Fruit fly (Drosophila melanogaster): ENCODE results near the gene eco.

eco gene

dm6 chr3L:7346951-7347350 lies 7.8 kb upstream of the eco start, which contains the start of gene CG14834:
Gene CG14834, minus strand, starts transcription at chr3L:7347123.
- TF ChIP-seq tj (GFP tag; optimal IDR thresholded peaks at IDR 0.05) (peak; percentile 93), toe (GFP tag; optimal IDR thresholded peaks at IDR 0.05) (no peak)

dm6 chr3L:7344965-7345427 lies 5.9 kb upstream of the eco start, which contains the start of gene Cln7:
Gene Cln7, minus strand, starts transcription at chr3L:7345183.
- peak; percentile 86 for TF ChIP-seq CG11617 (GFP tag; optimal IDR thresholded peaks at IDR 0.05)
- peak; percentile 52 for TF ChIP-seq CG1620 (GFP tag; optimal IDR thresholded peaks at IDR 0.05)
- TF ChIP-seq kay (GFP tag; ENCODE audit: borderline replicate concordance): no peak
- TF ChIP-seq cnc (optimal IDR thresholded peaks at IDR 0.05): no peak
- TF ChIP-seq CG14711 (tag; optimal IDR thresholded peaks at IDR 0.05): peak; percentile 46
- peak; percentile 96 for TF ChIP-seq bab1 (GFP tag; optimal IDR thresholded peaks at IDR 0.05)
- peak; percentile 80 for TF ChIP-seq CG33017 (tag; optimal IDR thresholded peaks at IDR 0.05)
- peak; percentile 97 for TF ChIP-seq cic (GFP tag; optimal IDR thresholded peaks at IDR 0.05)
- no peak for TF ChIP-seq CG5204 (GFP tag; optimal IDR thresholded peaks at IDR 0.05)
- no peak for TF ChIP-seq toe (GFP tag; optimal IDR thresholded peaks at IDR 0.05)
- peak; percentile 84 for TF ChIP-seq Mnt (GFP tag; optimal IDR thresholded peaks at IDR 0.05)
- TF ChIP-seq tj (GFP tag; optimal IDR thresholded peaks at IDR 0.05): peak; percentile 74
- TF ChIP-seq Crg-1 (GFP tag; optimal IDR thresholded peaks at IDR 0.05): peak; percentile 36
- TF ChIP-seq pad (GFP tag; optimal IDR thresholded peaks at IDR 0.05): peak; percentile 48
- peak; percentile 95 for TF ChIP-seq CG12768 (GFP tag; optimal IDR thresholded peaks at IDR 0.05)
- peak; percentile 58 for TF ChIP-seq CG7101 (tag; optimal IDR thresholded peaks at IDR 0.05)
- peak; percentile 60 for TF ChIP-seq CG7045 (GFP tag; optimal IDR thresholded peaks at IDR 0.05)
- no peak for TF ChIP-seq Hr96 (GFP tag; optimal IDR thresholded peaks at IDR 0.05)
- peak; percentile 76 for TF ChIP-seq ovo (GFP tag; optimal IDR thresholded peaks at IDR 0.05)
- TF ChIP-seq Clk (GFP tag; optimal IDR thresholded peaks at IDR 0.05): peak; percentile 80

dm6 chr3L:7344001-7344400 lies 4.9 kb upstream of the eco start:
- TF ChIP-seq Mnt (GFP tag; optimal IDR thresholded peaks at IDR 0.05): peak; percentile 9
- peak; percentile 29 for TF ChIP-seq cic (GFP tag; optimal IDR thresholded peaks at IDR 0.05)
- no peak for TF ChIP-seq CG1620 (GFP tag; optimal IDR thresholded peaks at IDR 0.05)
- TF ChIP-seq CG33017 (tag; optimal IDR thresholded peaks at IDR 0.05): no peak

- no peak for TF ChIP-seq Clk (GFP tag; optimal IDR thresholded peaks at IDR 0.05)
- peak; percentile 66 for TF ChIP-seq Crg-1 (GFP tag; optimal IDR thresholded peaks at IDR 0.05)
- TF ChIP-seq CG12768 (GFP tag; optimal IDR thresholded peaks at IDR 0.05): peak; percentile 31
- TF ChIP-seq pad (GFP tag; optimal IDR thresholded peaks at IDR 0.05): peak; percentile 50
- peak; percentile 2 for TF ChIP-seq Mnt (GFP tag; optimal IDR thresholded peaks at IDR 0.05)
- TF ChIP-seq tj (GFP tag; optimal IDR thresholded peaks at IDR 0.05): no peak
- peak; percentile 54 for TF ChIP-seq CG7101 (tag; optimal IDR thresholded peaks at IDR 0.05)
- peak; percentile 20 for TF ChIP-seq ovo (GFP tag; optimal IDR thresholded peaks at IDR 0.05)
- peak; percentile 52 for TF ChIP-seq CG1620 (GFP tag; optimal IDR thresholded peaks at IDR 0.05)
Measured at dm6 chr3L:7338786-7339185, 354 bp downstream of the eco start.

dm6 chr3L:7334990-7335389 lies 4.2 kb downstream of the eco start, which contains the start of the genes wrm1 and wrm2:
Gene wrm1, minus strand, starts transcription at chr3L:7335226.
Gene wrm2, minus strand, starts transcription at chr3L:7335226.
- TF ChIP-seq Mnt (GFP tag; optimal IDR thresholded peaks at IDR 0.05) (peak; percentile 55), bab1 (GFP tag; optimal IDR thresholded peaks at IDR 0.05) (peak; percentile 52), CG14711 (tag; optimal IDR thresholded peaks at IDR 0.05) (peak; percentile 5), CG33017 (tag; optimal IDR thresholded peaks at IDR 0.05) (no peak)

dm6 chr3L:7328567-7329253 lies 10.4 kb downstream of the eco start, which contains the start of the genes mrva, CG42307 and mus312:
Gene mrva, minus strand, starts transcription at chr3L:7328842.
Gene CG42307, plus strand, starts transcription at chr3L:7329132.
Gene mus312, plus strand, starts transcription at chr3L:7329132.
- TF ChIP-seq CG7101 (tag; optimal IDR thresholded peaks at IDR 0.05): peak; percentile 96
- TF ChIP-seq Clk (GFP tag; optimal IDR thresholded peaks at IDR 0.05): peak; percentile 51
- TF ChIP-seq Hr96 (GFP tag; optimal IDR thresholded peaks at IDR 0.05): no peak
- TF ChIP-seq Mnt (GFP tag; optimal IDR thresholded peaks at IDR 0.05): peak; percentile 70
- no peak for TF ChIP-seq toe (GFP tag; optimal IDR thresholded peaks at IDR 0.05)
- TF ChIP-seq bab1 (GFP tag; optimal IDR thresholded peaks at IDR 0.05): peak; percentile 86
- peak; percentile 99 for TF ChIP-seq CG14711 (tag; optimal IDR thresholded peaks at IDR 0.05)
- peak; percentile 88 for TF ChIP-seq tj (GFP tag; optimal IDR thresholded peaks at IDR 0.05)
- peak; percentile 80 for TF ChIP-seq ovo (GFP tag; optimal IDR thresholded peaks at IDR 0.05)
- TF ChIP-seq pad (GFP tag; optimal IDR thresholded peaks at IDR 0.05): peak; percentile 69
- peak; percentile 93 for TF ChIP-seq CG33017 (tag; optimal IDR thresholded peaks at IDR 0.05)
- TF ChIP-seq kay (GFP tag; ENCODE audit: borderline replicate concordance): no peak
- TF ChIP-seq CG5204 (GFP tag; optimal IDR thresholded peaks at IDR 0.05): no peak
- TF ChIP-seq CG1620 (GFP tag; optimal IDR thresholded peaks at IDR 0.05): peak; percentile 75
- TF ChIP-seq CG11617 (GFP tag; optimal IDR thresholded peaks at IDR 0.05): peak; percentile 96
- TF ChIP-seq CG7045 (GFP tag; optimal IDR thresholded peaks at IDR 0.05): peak; percentile 90
- peak; percentile 69 for TF ChIP-seq cic (GFP tag; optimal IDR thresholded peaks at IDR 0.05)
- peak; percentile 90 for TF ChIP-seq CG12768 (GFP tag; optimal IDR thresholded peaks at IDR 0.05)
- peak; percentile 80 for TF ChIP-seq Crg-1 (GFP tag; optimal IDR thresholded peaks at IDR 0.05)

Data from whole organism, adult.